Fruit fly (Drosophila melanogaster) whole organism, embryonic: Measurements from ENCODE around the gene Eip63F-1.

ENCODE experiments used
- ATbp ChIP-seq: fragments of 200-800 bp; sonication (Bioruptor generic); optimal IDR thresholded peaks from 2 replicates; lab custom pipeline; 2017; ENCODE audit warnings: missing biosample characterization, mild to moderate bottlenecking, missing genetic modification characterization, missing genetic modification reagents
- Atf-2 ChIP-seq: fragments of 200-800 bp; sonication (Bioruptor generic); optimal IDR thresholded peaks from 2 replicates; lab custom pipeline; 2016; ENCODE audit warnings: missing biosample characterization, missing genetic modification characterization
- CG10209 ChIP-seq: fragments of 200-800 bp; sonication (Bioruptor generic); optimal IDR thresholded peaks from 3 replicates; lab custom pipeline; 2017; ENCODE audit warnings: missing biosample characterization, mild to moderate bottlenecking, missing genetic modification characterization, missing genetic modification reagents
- CG1024 ChIP-seq: fragments of 200-800 bp; sonication (Bioruptor generic); IDR thresholded peaks from 2 replicates; pipeline ENCODE4 v1.3.6; 2022; ENCODE audit warnings: missing biosample characterization, missing genetic modification characterization
- CG10431 ChIP-seq: fragments of 200-800 bp; sonication (Bioruptor generic); optimal IDR thresholded peaks from 3 replicates; lab custom pipeline; 2018; ENCODE audit warnings: missing biosample characterization, mild to moderate bottlenecking, missing genetic modification characterization
- CG10654 ChIP-seq: fragments of 200-800 bp; sonication (Bioruptor generic); optimal IDR thresholded peaks from 2 replicates; lab custom pipeline; 2016; ENCODE audit warnings: missing biosample characterization, missing genetic modification characterization
- CG11398 ChIP-seq: fragments of 200-800 bp; sonication (Bioruptor generic); optimal IDR thresholded peaks from 2 replicates; lab custom pipeline; 2016; ENCODE audit warnings: missing biosample characterization, missing genetic modification characterization
- CG12236 ChIP-seq: fragments of 200-800 bp; sonication (Bioruptor generic); optimal IDR thresholded peaks from 2 replicates; lab custom pipeline; 2016; ENCODE audit warnings: missing biosample characterization, missing genetic modification characterization
- CG12942 ChIP-seq: fragments of 200-800 bp; sonication (Bioruptor generic); optimal IDR thresholded peaks from 3 replicates; lab custom pipeline; 2016; ENCODE audit warnings: missing biosample characterization, missing genetic modification characterization
- CG13424 ChIP-seq: fragments of 200-800 bp; sonication (Bioruptor generic); optimal IDR thresholded peaks from 2 replicates; lab custom pipeline; 2019; ENCODE audit warnings: missing biosample characterization, mild to moderate bottlenecking, missing genetic modification characterization, moderate library complexity
- CG15011 ChIP-seq: fragments of 200-800 bp; sonication (Bioruptor generic); optimal IDR thresholded peaks from 3 replicates; lab custom pipeline; 2018; ENCODE audit warnings: missing biosample characterization, mild to moderate bottlenecking, missing genetic modification characterization
- CG15269 ChIP-seq: fragments of 200-800 bp; sonication (Bioruptor generic); optimal IDR thresholded peaks from 2 replicates; lab custom pipeline; 2018; ENCODE audit warnings: missing biosample characterization, mild to moderate bottlenecking, missing genetic modification characterization, moderate library complexity
- CG16863 ChIP-seq: fragments of 200-800 bp; sonication (Bioruptor generic); optimal IDR thresholded peaks from 3 replicates; lab custom pipeline; 2016; ENCODE audit warnings: missing biosample characterization, missing genetic modification characterization
- CG17829 ChIP-seq: fragments of 200-800 bp; optimal IDR thresholded peaks from 2 replicates; lab custom pipeline; 2019; ENCODE audit warnings: missing biosample characterization, mild to moderate bottlenecking, missing genetic modification characterization, moderate library complexity
- CG18599 ChIP-seq: fragments of 200-800 bp; sonication (Bioruptor generic); optimal IDR thresholded peaks from 3 replicates; lab custom pipeline; 2017; ENCODE audit warnings: missing biosample characterization, missing genetic modification characterization, mild to moderate bottlenecking, moderate library complexity, missing genetic modification reagents
- CG31365 ChIP-seq: fragments of 200-800 bp; sonication (Bioruptor generic); optimal IDR thresholded peaks from 2 replicates; lab custom pipeline; 2018; ENCODE audit warnings: missing biosample characterization, mild to moderate bottlenecking, missing genetic modification characterization
- CG7271 ChIP-seq: fragments of 200-800 bp; sonication (Bioruptor generic); optimal IDR thresholded peaks from 2 replicates; lab custom pipeline; 2018; ENCODE audit warnings: missing biosample characterization, mild to moderate bottlenecking, missing genetic modification characterization, moderate library complexity
- CG7357 ChIP-seq: fragments of 200-800 bp; sonication (Bioruptor generic); IDR thresholded peaks from 3 replicates; pipeline ENCODE4 v1.3.6; 2022; ENCODE audit warnings: missing biosample characterization, missing genetic modification characterization
- CG8089 ChIP-seq: fragments of 200-800 bp; sonication (Bioruptor generic); optimal IDR thresholded peaks from 3 replicates; lab custom pipeline; 2016; ENCODE audit warnings: missing biosample characterization, missing genetic modification characterization
- CG8924 ChIP-seq: fragments of 200-800 bp; optimal IDR thresholded peaks from 3 replicates; lab custom pipeline; 2019; ENCODE audit warnings: missing biosample characterization, mild to moderate bottlenecking, missing genetic modification characterization, moderate library complexity
- E2f1 ChIP-seq: fragments of 200-800 bp; sonication (Bioruptor generic); IDR thresholded peaks from 2 replicates; pipeline ENCODE4 v1.3.6; 2022; ENCODE audit warnings: missing biosample characterization, missing genetic modification characterization
- ERR ChIP-seq: fragments of 200-800 bp; sonication (Bioruptor generic); optimal IDR thresholded peaks from 2 replicates; lab custom pipeline; 2016; ENCODE audit warnings: missing biosample characterization, missing genetic modification characterization
- Fer3 ChIP-seq: fragments of 200-800 bp; sonication (Bioruptor generic); optimal IDR thresholded peaks from 2 replicates; lab custom pipeline; 2018; ENCODE audit warnings: missing biosample characterization, mild to moderate bottlenecking, missing genetic modification characterization, moderate library complexity
- H15 ChIP-seq: fragments of 200-800 bp; sonication (Bioruptor generic); IDR thresholded peaks from 3 replicates; pipeline ENCODE4 v1.3.6; 2022; ENCODE audit warnings: missing biosample characterization, missing genetic modification characterization
- Hr78 ChIP-seq, 2 experiments: fragments of 200-800 bp in 1 of 2; fragments of >200 bp in 1 of 2; sonication (Bioruptor generic) in 1 of 2; optimal IDR thresholded peaks; 2 replicates each; lab custom pipeline; 2017 to 2019; ENCODE audit warnings: missing biosample characterization in 2 of 2, missing genetic modification characterization in 2 of 2, mild to moderate bottlenecking in 1 of 2, moderate library complexity in 1 of 2
- Lpt ChIP-seq: fragments of >200 bp; optimal IDR thresholded peaks from 2 replicates; lab custom pipeline; 2018; ENCODE audit warnings: missing biosample characterization, missing genetic modification characterization
- Neu2 ChIP-seq: fragments of 200-800 bp; sonication (Bioruptor generic); optimal IDR thresholded peaks from 3 replicates; lab custom pipeline; 2016; ENCODE audit warnings: missing biosample characterization, missing genetic modification characterization, borderline replicate concordance
- Nf-YB ChIP-seq: fragments of 200-800 bp; sonication (Bioruptor generic); optimal IDR thresholded peaks from 3 replicates; lab custom pipeline; 2019; ENCODE audit warnings: missing biosample characterization, mild to moderate bottlenecking, missing genetic modification characterization, moderate library complexity
- PHDP ChIP-seq: fragments of 200-800 bp; sonication (Bioruptor generic); optimal IDR thresholded peaks from 3 replicates; lab custom pipeline; 2018; ENCODE audit warnings: missing biosample characterization, mild to moderate bottlenecking, missing genetic modification characterization, moderate library complexity
- Rx ChIP-seq: fragments of 200-800 bp; sonication (Bioruptor generic); IDR thresholded peaks from 2 replicates; pipeline ENCODE4 v1.3.6; 2022; ENCODE audit warnings: missing biosample characterization, missing genetic modification characterization
- Sox102F ChIP-seq: fragments of 200-800 bp; sonication (Bioruptor generic); optimal IDR thresholded peaks from 2 replicates; lab custom pipeline; 2018; ENCODE audit warnings: missing biosample characterization, mild to moderate bottlenecking, missing genetic modification characterization, moderate library complexity
- az2 ChIP-seq: fragments of 200-800 bp; sonication (Bioruptor generic); optimal IDR thresholded peaks from 3 replicates; lab custom pipeline; 2016; ENCODE audit warnings: missing biosample characterization, missing genetic modification characterization
- corto ChIP-seq: fragments of 200-800 bp; sonication (Bioruptor generic); optimal IDR thresholded peaks from 2 replicates; lab custom pipeline; 2016; ENCODE audit warnings: missing biosample characterization, mild to moderate bottlenecking, missing genetic modification characterization, moderate library complexity
- crp ChIP-seq, 2 experiments: fragments of 200-800 bp; sonication (Bioruptor generic); optimal IDR thresholded peaks; 2 replicates in 1 of 2; 3 replicates in 1 of 2; lab custom pipeline; 2017; ENCODE audit warnings: missing biosample characterization in 2 of 2, missing genetic modification characterization in 2 of 2, mild to moderate bottlenecking in 1 of 2, moderate library complexity in 1 of 2
- ems ChIP-seq: fragments of 200-800 bp; sonication (Bioruptor generic); optimal IDR thresholded peaks from 3 replicates; lab custom pipeline; 2016; ENCODE audit warnings: missing biosample characterization, missing genetic modification characterization
- gfzf ChIP-seq: fragments of 200-800 bp; sonication (Bioruptor generic); optimal IDR thresholded peaks from 2 replicates; lab custom pipeline; 2016; ENCODE audit warnings: missing biosample characterization, mild to moderate bottlenecking, missing genetic modification characterization, moderate library complexity
- grau ChIP-seq: fragments of 200-800 bp; optimal IDR thresholded peaks from 3 replicates; lab custom pipeline; 2019; ENCODE audit warnings: missing biosample characterization, mild to moderate bottlenecking, missing genetic modification characterization, moderate library complexity
- gsb-n ChIP-seq: fragments of 200-800 bp; sonication (Bioruptor generic); optimal IDR thresholded peaks from 3 replicates; lab custom pipeline; 2018; ENCODE audit warnings: missing biosample characterization, mild to moderate bottlenecking, missing genetic modification characterization
- jigr1 ChIP-seq: fragments of 200-800 bp; sonication (Bioruptor generic); IDR thresholded peaks from 3 replicates; pipeline ENCODE4 v1.3.6; 2022; ENCODE audit warnings: missing biosample characterization, missing genetic modification characterization
- jing ChIP-seq: fragments of 200-800 bp; sonication (Bioruptor generic); optimal IDR thresholded peaks from 2 replicates; lab custom pipeline; 2018; ENCODE audit warnings: missing biosample characterization, mild to moderate bottlenecking, missing genetic modification characterization
- lmd ChIP-seq: fragments of 200-800 bp; sonication (Bioruptor generic); IDR thresholded peaks from 2 replicates; pipeline ENCODE4 v1.3.6; 2022; ENCODE audit warnings: missing biosample characterization, missing genetic modification characterization
- lola ChIP-seq, 3 experiments: fragments of >200 bp in 2 of 3; fragments of 200-800 bp in 1 of 3; sonication (Bioruptor generic) in 1 of 3; optimal IDR thresholded peaks; 2 replicates each; lab custom pipeline; 2017 to 2019; ENCODE audit warnings: missing biosample characterization in 3 of 3, missing genetic modification characterization in 3 of 3, mild to moderate bottlenecking in 1 of 3, moderate library complexity in 1 of 3
- luna ChIP-seq: fragments of 200-800 bp; sonication (Bioruptor generic); optimal IDR thresholded peaks from 2 replicates; lab custom pipeline; 2016; ENCODE audit warnings: missing biosample characterization, missing genetic modification characterization
- mam ChIP-seq: fragments of 200-800 bp; sonication (Bioruptor generic); optimal IDR thresholded peaks from 3 replicates; lab custom pipeline; 2016; ENCODE audit warnings: missing biosample characterization, missing genetic modification characterization
- pb ChIP-seq: fragments of 200-800 bp; sonication (Bioruptor generic); optimal IDR thresholded peaks from 3 replicates; lab custom pipeline; 2016; ENCODE audit warnings: missing biosample characterization, missing genetic modification characterization
- pho ChIP-seq: fragments of 200-800 bp; sonication (Bioruptor generic); optimal IDR thresholded peaks from 2 replicates; lab custom pipeline; 2016; ENCODE audit warnings: missing biosample characterization, missing genetic modification characterization
- schlank ChIP-seq: fragments of 200-800 bp; sonication (Bioruptor generic); optimal IDR thresholded peaks from 2 replicates; lab custom pipeline; 2018; ENCODE audit warnings: missing biosample characterization, mild to moderate bottlenecking, missing genetic modification characterization
- slou ChIP-seq: fragments of 200-800 bp; sonication (Bioruptor generic); optimal IDR thresholded peaks from 3 replicates; lab custom pipeline; 2016; ENCODE audit warnings: missing biosample characterization, missing genetic modification characterization
- sna ChIP-seq: fragments of 200-800 bp; sonication (Bioruptor generic); IDR thresholded peaks from 2 replicates; pipeline ENCODE4 v1.3.6; 2022; ENCODE audit warnings: missing biosample characterization, missing genetic modification characterization; ENCODE audit not compliant: partially characterized antibody
- twi ChIP-seq: fragments of 200-800 bp; optimal IDR thresholded peaks from 2 replicates; lab custom pipeline; 2019; ENCODE audit warnings: missing biosample characterization, mild to moderate bottlenecking, missing genetic modification characterization, moderate library complexity
- unpg ChIP-seq: fragments of 200-800 bp; sonication (Bioruptor generic); optimal IDR thresholded peaks from 3 replicates; lab custom pipeline; 2018; ENCODE audit warnings: missing biosample characterization, mild to moderate bottlenecking, missing genetic modification characterization, moderate library complexity

Eip63F-1 gene

DNA sequence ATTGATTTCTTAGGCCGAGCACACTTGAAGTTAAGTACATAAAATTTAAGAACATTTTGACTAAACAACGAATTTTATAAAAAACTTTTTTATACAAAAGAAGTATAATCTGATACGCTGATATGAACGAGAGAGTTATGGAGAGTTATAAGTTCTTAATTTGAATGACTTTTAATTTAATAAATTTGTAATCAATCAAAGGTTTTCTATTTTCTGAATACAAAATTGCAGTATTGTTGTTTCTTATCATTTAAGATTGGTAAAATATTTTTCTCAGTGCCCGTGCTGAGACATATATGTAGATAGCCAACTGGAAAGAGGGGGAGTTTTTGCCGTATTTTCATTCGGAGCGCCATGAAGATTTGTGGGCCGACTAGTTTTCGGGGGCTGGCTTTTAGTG, 62.3 kb downstream of the Eip63F-1 start (continued):
- peak; percentile 47 for TF ChIP-seq az2 (GFP tag; lab: Kevin White, UChicago)
- no peak for TF ChIP-seq schlank (tag; lab: Kevin White, UChicago)
- no peak for TF ChIP-seq pho (GFP tag; lab: Kevin White, UChicago)
- TF ChIP-seq CG7357 = no peak
- no peak for TF ChIP-seq CG11398 (GFP tag; lab: Kevin White, UChicago)
- TF ChIP-seq CG18599 (GFP tag; lab: Kevin White, UChicago) = no peak
- no peak for TF ChIP-seq ERR (GFP tag; lab: Kevin White, UChicago)
- TF ChIP-seq gfzf = no peak
- peak; percentile 45 for TF ChIP-seq twi (tag; lab: Kevin White, UChicago)
- TF ChIP-seq pb (GFP tag; lab: Kevin White, UChicago) = no peak
- no peak for TF ChIP-seq H15 (GFP tag; lab: Robert Waterston, UW)
- TF ChIP-seq Neu2 (GFP tag; lab: Kevin White, UChicago) = no peak
- no peak for TF ChIP-seq CG31365 (tag; lab: Kevin White, UChicago)
- no peak for TF ChIP-seq Atf-2 (GFP tag; lab: Kevin White, UChicago)
- TF ChIP-seq gsb-n = peak; percentile 79
- no peak for TF ChIP-seq Rx (GFP tag; lab: Robert Waterston, UW)
- no peak for TF ChIP-seq Lpt
- TF ChIP-seq CG16863 (GFP tag; lab: Kevin White, UChicago) = no peak
- peak; percentile 15 for TF ChIP-seq ATbp
- TF ChIP-seq Nf-YB (GFP tag; lab: Kevin White, UChicago) = peak; percentile 49
- peak in 1 of 2 experiments; percentile 16 for TF ChIP-seq Hr78 (GFP tag; optimal IDR thresholded peaks at IDR 0.05; lab: Kevin White, UChicago)
- TF ChIP-seq CG17829 = peak; percentile 65
- TF ChIP-seq luna (GFP tag; lab: Kevin White, UChicago) = no peak
- no peak for TF ChIP-seq CG15269
- TF ChIP-seq crp (GFP tag; optimal IDR thresholded peaks at IDR 0.05; lab: Kevin White, UChicago) = no peak
- peak; percentile 52 for TF ChIP-seq unpg (GFP tag; lab: Kevin White, UChicago)
- TF ChIP-seq jing (GFP tag; lab: Kevin White, UChicago) = no peak
- no peak for TF ChIP-seq mam (GFP tag; lab: Kevin White, UChicago)
- TF ChIP-seq jigr1 (GFP tag; lab: Robert Waterston, UW) = no peak
- no peak for TF ChIP-seq lmd (GFP tag; lab: Robert Waterston, UW)
- TF ChIP-seq Fer3 (tag; lab: Kevin White, UChicago) = no peak
- TF ChIP-seq CG8924 (tag; lab: Kevin White, UChicago) = peak; percentile 63
- no peak for TF ChIP-seq ems
- no peak for TF ChIP-seq CG12942 (GFP tag; lab: Kevin White, UChicago)
- peak; percentile 58 for TF ChIP-seq PHDP (tag; lab: Kevin White, UChicago)
- TF ChIP-seq E2f1 (GFP tag; lab: Robert Waterston, UW) = 0 out of 2 replicates have a peak, but pooled peaks have one; percentile 32
- no peak for TF ChIP-seq CG7271
- TF ChIP-seq CG1024 (GFP tag; lab: Robert Waterston, UW) = no peak
- TF ChIP-seq lola (GFP tag; optimal IDR thresholded peaks at IDR 0.05; lab: Kevin White, UChicago) = peak in 1 of 3 experiments; percentile 88
- no peak for TF ChIP-seq sna
- peak; percentile 59 for TF ChIP-seq grau (tag; lab: Kevin White, UChicago)
- TF ChIP-seq corto (GFP tag; lab: Kevin White, UChicago) = no peak
- no peak for TF ChIP-seq CG10654
- TF ChIP-seq CG12236 (GFP tag; lab: Kevin White, UChicago) = no peak
- no peak for TF ChIP-seq CG15011
- TF ChIP-seq CG13424 (tag; lab: Kevin White, UChicago) = peak; percentile 54
- TF ChIP-seq slou (GFP tag; lab: Kevin White, UChicago) = no peak
- peak; percentile 62 for TF ChIP-seq Sox102F (GFP tag; lab: Kevin White, UChicago)
- TF ChIP-seq CG10209 = no peak
- TF ChIP-seq CG10431 (GFP tag; lab: Kevin White, UChicago) = no peak
- no peak for TF ChIP-seq CG8089 (GFP tag; lab: Kevin White, UChicago)
